Worm (Caenorhabditis elegans): ENCODE results near the gene snap-29.

Gene snap-29

ce11 chrIII:8749487-8749886 lies 26.6 kb upstream of the snap-29 start, which contains the start of gene sma-2 (continued):
- TF ChIP-seq Y75B8A.6 (GFP tag; IDR thresholded peaks at IDR 0.05) (no peak), dmd-8 (GFP tag; IDR thresholded peaks at IDR 0.05) (no peak), saeg-2 (GFP tag; IDR thresholded peaks at IDR 0.05) (no peak), fos-1 (tag; optimal IDR thresholded peaks at IDR 0.05) (no peak), lim-7 (GFP tag; IDR thresholded peaks at IDR 0.05) (no peak), skn-1 (tag; optimal IDR thresholded peaks at IDR 0.05) (no peak), lin-29 (GFP tag; IDR thresholded peaks at IDR 0.05) (no peak), nhr-11 (tag; optimal IDR thresholded peaks at IDR 0.05) (no peak), daf-8 (GFP tag; IDR thresholded peaks at IDR 0.05) (no peak), mep-1 (tag; optimal IDR thresholded peaks at IDR 0.05) (peak; percentile 78), nhr-41 (GFP tag; IDR thresholded peaks at IDR 0.05) (0 out of 2 replicates have a peak, but pooled peaks have one; percentile 44), dpl-1 (GFP tag; optimal IDR thresholded peaks at IDR 0.05) (peak; percentile 39), nhr-28 (tag; optimal IDR thresholded peaks at IDR 0.05) (peak; percentile 94), unc-39 (tag; optimal IDR thresholded peaks at IDR 0.05) (no peak), Y48G9A.11 (GFP tag; IDR thresholded peaks at IDR 0.05) (no peak), arid-1 (GFP tag; conservative IDR thresholded peaks at IDR 0.05) (no peak), ceh-82 (tag; optimal IDR thresholded peaks at IDR 0.05) (no peak), nhr-48 (tag; optimal IDR thresholded peaks at IDR 0.05) (peak; percentile 84), vab-7 (GFP tag; IDR thresholded peaks at IDR 0.05) (no peak), nhr-111 (GFP tag; optimal IDR thresholded peaks at IDR 0.05) (no peak), nhr-6 (tag; optimal IDR thresholded peaks at IDR 0.05) (peak; percentile 74), hlh-11 (tag; optimal IDR thresholded peaks at IDR 0.05) (peak; percentile 99), R02D3.7 (tag; optimal IDR thresholded peaks at IDR 0.05) (no peak), lsy-2 (tag; optimal IDR thresholded peaks at IDR 0.05) (peak in 1 of 2 experiments; percentile 54), attf-4 (tag; optimal IDR thresholded peaks at IDR 0.05) (no peak), ztf-11 (tag; optimal IDR thresholded peaks at IDR 0.05) (no peak), aly-2 (tag; optimal IDR thresholded peaks at IDR 0.05) (no peak), mxl-2 (GFP tag; conservative IDR thresholded peaks at IDR 0.05) (no peak), daf-16 (GFP tag; optimal IDR thresholded peaks at IDR 0.05) (peak in 1 of 2 experiments; percentile 74), daf-16 (tag; optimal IDR thresholded peaks at IDR 0.05) (peak; percentile 95), spr-1 (tag; optimal IDR thresholded peaks at IDR 0.05) (peak; percentile 19), jun-1 (tag; optimal IDR thresholded peaks at IDR 0.05) (no peak), ceh-20 (GFP tag; IDR thresholded peaks at IDR 0.05) (no peak), zfp-3 (GFP tag; conservative IDR thresholded peaks at IDR 0.05) (no peak), unc-62 (GFP tag; optimal IDR thresholded peaks at IDR 0.05 in 1 of 2) (peak in 1 of 2 experiments; percentile 14), unc-62 (tag; optimal IDR thresholded peaks at IDR 0.05) (no peak), nhr-77 (tag; optimal IDR thresholded peaks at IDR 0.05) (peak; percentile 79), zip-2 (tag; optimal IDR thresholded peaks at IDR 0.05) (peak; percentile 40), lin-38 (GFP tag; IDR thresholded peaks at IDR 0.05) (peak; percentile 32; the same call in 1 of the 2 replicates), F10B5.3 (tag; optimal IDR thresholded peaks at IDR 0.05) (no peak), cey-2 (tag; optimal IDR thresholded peaks at IDR 0.05; ENCODE audit: borderline replicate concordance, insufficient read depth) (peak; percentile 25), ceh-28 (tag; optimal IDR thresholded peaks at IDR 0.05) (no peak), F26F4.8 (GFP tag; conservative IDR thresholded peaks at IDR 0.05) (no peak), snpc-1.2 (GFP tag; IDR thresholded peaks at IDR 0.05) (no peak), ceh-32 (tag; optimal IDR thresholded peaks at IDR 0.05; ENCODE audit: poor library complexity) (no peak), zfp-2 (tag; optimal IDR thresholded peaks at IDR 0.05) (no peak), ztf-7 (tag; optimal IDR thresholded peaks at IDR 0.05) (peak; percentile 27), unc-130 (GFP tag; optimal IDR thresholded peaks at IDR 0.05) (no peak), nhr-42 (GFP tag; IDR thresholded peaks at IDR 0.05) (no peak), madf-9 (GFP tag; conservative IDR thresholded peaks at IDR 0.05) (no peak), daf-19 (GFP tag; conservative IDR thresholded peaks at IDR 0.05) (no peak), dmd-9 (GFP tag; IDR thresholded peaks at IDR 0.05) (no peak), D1046.2 (GFP tag; IDR thresholded peaks at IDR 0.05) (no peak), snpc-4 (tag; optimal IDR thresholded peaks at IDR 0.05) (no peak)
